Worm (Caenorhabditis elegans) whole organism, L2 larva: Measurements from ENCODE around the gene unc-68.

Experiments used
- R02D3.7 ChIP-seq: fragments of 150-350 bp; optimal IDR thresholded peaks from 2 replicates; lab custom pipeline; 2014; ENCODE audit warnings: missing biosample characterization, missing genetic modification characterization
- Y55F3AM.14 ChIP-seq: fragments of 200-800 bp; sonication (Bioruptor generic); optimal IDR thresholded peaks from 2 replicates; lab custom pipeline; 2018; ENCODE audit warnings: mild to moderate bottlenecking, missing genetic modification characterization, missing compliant biosample characterization
- ceh-82 ChIP-seq: fragments of 150-350 bp; optimal IDR thresholded peaks from 2 replicates; lab custom pipeline; 2014; ENCODE audit warnings: missing biosample characterization, missing genetic modification characterization
- elt-1 ChIP-seq: fragments of 150-350 bp; optimal IDR thresholded peaks from 2 replicates; lab custom pipeline; 2014; ENCODE audit warnings: missing biosample characterization, missing genetic modification characterization
- lin-11 ChIP-seq: fragments of 150-350 bp; sonication (generic microtip); optimal IDR thresholded peaks from 2 replicates; lab custom pipeline; 2014; ENCODE audit warnings: missing biosample characterization, missing genetic modification characterization, inconsistent platforms, mixed read lengths
- lin-13 ChIP-seq: fragments of 150-350 bp; optimal IDR thresholded peaks from 2 replicates; lab custom pipeline; 2014; ENCODE audit warnings: missing biosample characterization, missing genetic modification reagents, missing genetic modification characterization
- lsy-2 ChIP-seq, 2 experiments: fragments of 150-350 bp in 1 of 2; sonication (generic microtip) in 1 of 2; optimal IDR thresholded peaks; 2 replicates each; lab custom pipeline; 2014 to 2017; ENCODE audit warnings: missing biosample characterization in 2 of 2, missing genetic modification characterization in 2 of 2
- nhr-23 ChIP-seq: fragments of 150-350 bp; optimal IDR thresholded peaks from 2 replicates; lab custom pipeline; 2014; ENCODE audit warnings: missing biosample characterization, missing genetic modification reagents, missing genetic modification characterization
- nhr-237 ChIP-seq: fragments of 150-350 bp; optimal IDR thresholded peaks from 2 replicates; lab custom pipeline; 2014; ENCODE audit warnings: missing biosample characterization, missing genetic modification characterization
- nhr-77 ChIP-seq: fragments of 150-350 bp; optimal IDR thresholded peaks from 2 replicates; lab custom pipeline; 2014; ENCODE audit warnings: missing biosample characterization, missing genetic modification characterization
- snpc-4 ChIP-seq: fragments of 150-350 bp; optimal IDR thresholded peaks from 2 replicates; lab custom pipeline; 2014; ENCODE audit warnings: missing biosample characterization, missing genetic modification characterization
- unc-39 ChIP-seq: fragments of 150-350 bp; optimal IDR thresholded peaks from 2 replicates; lab custom pipeline; 2014; ENCODE audit warnings: missing biosample characterization, missing genetic modification characterization
- ztf-11 ChIP-seq: sonication (generic microtip); optimal IDR thresholded peaks from 2 replicates; lab custom pipeline; 2017; ENCODE audit warnings: missing biosample characterization, missing genetic modification characterization

- no peak for TF ChIP-seq lin-13 (GFP tag; lab: Kevin White, UChicago)
- no peak for TF ChIP-seq ceh-82 (tag; lab: Kevin White, UChicago)
- TF ChIP-seq R02D3.7, result no peak
- TF ChIP-seq Y55F3AM.14 (GFP tag; lab: Kevin White, UChicago), result no peak
- TF ChIP-seq nhr-23 (tag; lab: Kevin White, UChicago), result no peak
- no peak for TF ChIP-seq lsy-2 (tag; optimal IDR thresholded peaks at IDR 0.05; lab: Kevin White, UChicago)
- TF ChIP-seq nhr-77 (tag; lab: Kevin White, UChicago), result no peak
- no peak for TF ChIP-seq unc-39 (tag; lab: Kevin White, UChicago)
- TF ChIP-seq elt-1, result no peak
- TF ChIP-seq nhr-237 (tag; lab: Kevin White, UChicago), result no peak
- no peak for TF ChIP-seq ztf-11 (tag; lab: Kevin White, UChicago)
- TF ChIP-seq lin-11, result no peak
- TF ChIP-seq snpc-4 (tag; lab: Kevin White, UChicago), result no peak
Measured at ce11 chrV:6928938-6929337, at the start of gene unc-68.
